Worm (Caenorhabditis elegans): ENCODE measurements around the gene W03B1.3.

DNA sequence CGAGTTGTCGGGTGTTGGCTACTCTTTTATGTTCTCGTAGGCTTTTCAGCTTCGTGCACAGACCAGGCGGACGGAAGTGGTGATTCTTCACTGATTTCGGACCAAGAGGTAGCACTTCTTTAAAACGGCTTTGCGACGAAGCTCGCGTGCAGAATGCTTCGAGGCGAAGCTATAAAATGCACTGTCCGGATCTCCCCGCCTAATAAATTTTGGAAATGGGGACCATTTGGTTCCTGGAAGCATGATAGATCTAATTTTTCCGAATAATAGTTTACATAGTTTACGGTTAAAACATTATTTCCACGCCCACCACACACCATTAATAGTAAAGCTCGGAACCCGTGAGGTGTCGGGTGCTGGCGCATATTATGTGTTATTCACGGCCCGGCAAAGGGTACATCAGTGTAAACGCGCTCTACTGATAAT, 11.6 kb upstream of the W03B1.3 start:
- TF ChIP-seq nhr-76 (tag; optimal IDR thresholded peaks at IDR 0.05) = no peak
- no peak for TF ChIP-seq blmp-1 (tag; optimal IDR thresholded peaks at IDR 0.05)
- TF ChIP-seq ceh-82 (tag; optimal IDR thresholded peaks at IDR 0.05) = no peak
- TF ChIP-seq snpc-4 (tag; optimal IDR thresholded peaks at IDR 0.05) = peak; percentile 9

All from whole organism, L1 larva.